Worm (Caenorhabditis elegans) whole organism, late embryonic: ENCODE results near the gene C53A5.17.

Experiments
- ceh-2 ChIP-seq: sonication (generic microtip); optimal IDR thresholded peaks from 2 replicates; lab custom pipeline; 2016; ENCODE audit warnings: missing genotype, missing genetic modification characterization, missing compliant biosample characterization
- ceh-30 ChIP-seq: fragments of 150-350 bp; optimal IDR thresholded peaks from 2 replicates; lab custom pipeline; 2014; ENCODE audit warnings: missing biosample characterization, missing genetic modification characterization
- ceh-31 ChIP-seq: sonication (generic microtip); optimal IDR thresholded peaks from 2 replicates; lab custom pipeline; 2016; ENCODE audit warnings: missing genetic modification characterization, missing compliant biosample characterization
- elt-2 ChIP-seq: sonication (generic microtip); optimal IDR thresholded peaks from 2 replicates; lab custom pipeline; 2016; ENCODE audit warnings: missing genetic modification reagents, missing genetic modification characterization, missing compliant biosample characterization
- pqm-1 ChIP-seq: sonication (generic microtip); optimal IDR thresholded peaks from 2 replicates; lab custom pipeline; 2016; ENCODE audit warnings: missing genetic modification characterization, missing compliant biosample characterization
- rnt-1 ChIP-seq: sonication (generic microtip); optimal IDR thresholded peaks from 2 replicates; lab custom pipeline; 2016; ENCODE audit warnings: missing genetic modification characterization, missing compliant biosample characterization
- tbx-2 ChIP-seq: sonication (generic microtip); optimal IDR thresholded peaks from 2 replicates; lab custom pipeline; 2016; ENCODE audit warnings: missing genetic modification characterization, missing compliant biosample characterization
- zip-5 ChIP-seq: sonication (generic microtip); optimal IDR thresholded peaks from 2 replicates; lab custom pipeline; 2016; ENCODE audit warnings: missing genetic modification characterization, missing compliant biosample characterization

DNA sequence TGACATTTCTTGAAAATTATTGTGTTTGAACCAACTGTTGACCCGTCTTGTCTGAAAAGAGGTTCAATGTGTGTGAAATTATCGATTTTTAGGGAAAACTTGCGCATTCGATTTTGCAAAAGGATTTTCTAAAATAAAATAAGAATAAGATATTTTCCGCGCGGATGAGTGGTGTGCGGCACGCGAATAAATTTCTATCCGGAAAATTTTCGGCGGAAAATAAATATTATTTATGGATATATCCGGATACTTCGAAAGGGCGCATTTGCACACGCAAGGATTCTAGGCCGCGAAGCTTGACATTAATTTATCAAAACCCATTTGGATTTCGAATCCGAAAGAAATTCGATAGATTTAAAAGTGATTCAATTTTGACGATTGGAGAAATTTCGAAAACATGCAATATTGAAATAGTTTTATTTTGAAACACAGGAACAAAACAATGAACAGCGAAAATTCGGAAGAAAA is 24.9 kb upstream of the C53A5.17 start, which contains the start of gene rike-1:
- TF ChIP-seq pqm-1 (tag; lab: Kevin White, UChicago) (no peak), ceh-31 (peak; percentile 50), zip-5 (tag; lab: Kevin White, UChicago) (no peak), rnt-1 (tag; lab: Kevin White, UChicago) (no peak), elt-2 (tag; lab: Kevin White, UChicago) (no peak), ceh-30 (tag; lab: Kevin White, UChicago) (no peak), ceh-2 (tag; lab: Kevin White, UChicago) (peak; percentile 59), tbx-2 (no peak)
